Fruit fly (Drosophila melanogaster): ENCODE measurements around the gene mtTFB1.

mtTFB1 gene

DNA sequence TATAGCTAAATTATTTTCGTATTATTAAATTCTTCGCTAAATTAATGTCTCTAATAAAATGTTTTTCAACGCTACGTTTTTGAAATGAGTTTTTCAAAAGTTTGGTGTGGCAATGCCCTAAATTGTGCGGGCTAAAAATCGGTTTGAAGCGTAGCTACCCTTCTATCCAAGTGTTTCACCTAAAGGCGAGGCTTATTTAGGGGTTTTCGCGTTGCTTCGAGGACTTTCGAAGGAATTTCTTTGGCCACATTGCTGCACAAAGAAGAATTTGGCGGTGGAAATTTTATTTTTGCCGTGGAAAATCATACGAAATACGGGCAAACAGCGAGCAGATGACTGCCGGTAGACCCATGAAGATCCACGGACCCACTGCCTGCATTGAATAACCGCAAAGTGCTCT lies 27.0 kb upstream of the mtTFB1 start, which contains the start of gene TfIIEalpha (continued):
- TF ChIP-seq Dref (GFP tag; IDR thresholded peaks at IDR 0.05) (peak; percentile 69), CG1024 (GFP tag; IDR thresholded peaks at IDR 0.05) (no peak), CG10267 (tag; optimal IDR thresholded peaks at IDR 0.05) (peak; percentile 56), Myb (GFP tag; optimal IDR thresholded peaks at IDR 0.05) (peak; percentile 77), CG18764 (GFP tag; optimal IDR thresholded peaks at IDR 0.05) (peak; percentile 57), nerfin-1 (tag; optimal IDR thresholded peaks at IDR 0.05) (peak; percentile 11), NfI (GFP tag; optimal IDR thresholded peaks at IDR 0.05) (no peak), grau (tag; optimal IDR thresholded peaks at IDR 0.05) (peak; percentile 25), Rfx (GFP tag; IDR thresholded peaks at IDR 0.05) (peak; percentile 49; the same call in 1 of the 2 replicates), CG2129 (GFP tag; IDR thresholded peaks at IDR 0.05; ENCODE audit: partially characterized antibody) (no peak), gem (tag; optimal IDR thresholded peaks at IDR 0.05) (peak; percentile 0), chn (GFP tag; optimal IDR thresholded peaks at IDR 0.05) (peak; percentile 12), Med (GFP tag) (peak; percentile 76), salm (tag; optimal IDR thresholded peaks at IDR 0.05) (no peak), bbx (GFP tag; IDR thresholded peaks at IDR 0.05; ENCODE audit: partially characterized antibody) (peak; percentile 51; the same call in 1 of the 2 replicates), CG8290 (GFP tag; optimal IDR thresholded peaks at IDR 0.05) (peak; percentile 25), CG8290 (tag; optimal IDR thresholded peaks at IDR 0.05) (peak in 1 of 2 experiments; percentile 60), CG13424 (tag; optimal IDR thresholded peaks at IDR 0.05) (peak; percentile 2), MESR4 (GFP tag; optimal IDR thresholded peaks at IDR 0.05) (peak; percentile 76), Neu2 (GFP tag; optimal IDR thresholded peaks at IDR 0.05; ENCODE audit: borderline replicate concordance) (no peak), CG17361 (GFP tag; IDR thresholded peaks at IDR 0.05) (0 out of 3 replicates have a peak, but pooled peaks have one; percentile 18), Opbp (GFP tag; IDR thresholded peaks at IDR 0.05; ENCODE audit: partially characterized antibody) (peak; percentile 74; the same call in 2 of the 3 replicates), dpn (GFP tag; optimal IDR thresholded peaks at IDR 0.05) (peak; percentile 15 to 22), Lhr (GFP tag; optimal IDR thresholded peaks at IDR 0.05) (peak; percentile 91), lola (GFP tag; optimal IDR thresholded peaks at IDR 0.05) (peak in 1 of 3 experiments; percentile 2), CG10147 (GFP tag; optimal IDR thresholded peaks at IDR 0.05) (peak; percentile 2), stwl (tag; optimal IDR thresholded peaks at IDR 0.05) (peak; percentile 68), E2f1 (GFP tag; IDR thresholded peaks at IDR 0.05) (peak; percentile 49; the same call in 1 of the 2 replicates), Ptx1 (GFP tag; IDR thresholded peaks at IDR 0.05) (no peak), sd (tag; optimal IDR thresholded peaks at IDR 0.05) (peak; percentile 78), lilli (GFP tag; optimal IDR thresholded peaks at IDR 0.05) (peak; percentile 41), CrebB (tag; optimal IDR thresholded peaks at IDR 0.05) (peak; percentile 15), NC2β (GFP tag; optimal IDR thresholded peaks at IDR 0.05) (peak; percentile 17), CG42726 (GFP tag; IDR thresholded peaks at IDR 0.05; ENCODE audit: partially characterized antibody) (peak; percentile 72), knrl (GFP tag; IDR thresholded peaks at IDR 0.05; ENCODE audit: partially characterized antibody) (peak; percentile 34; the same call in 1 of the 3 replicates), CG11560 (tag; IDR thresholded peaks at IDR 0.05) (peak; percentile 45; the same call in 1 of the 3 replicates), YL-1 (GFP tag; optimal IDR thresholded peaks at IDR 0.05) (peak; percentile 58), CG9932 (GFP tag; IDR thresholded peaks at IDR 0.05) (peak; percentile 58), maf-S (GFP tag; optimal IDR thresholded peaks at IDR 0.05) (no peak), Nf-YC (tag; optimal IDR thresholded peaks at IDR 0.05) (peak; percentile 23), CG7556 (GFP tag; optimal IDR thresholded peaks at IDR 0.05) (no peak), zen (tag; optimal IDR thresholded peaks at IDR 0.05) (peak; percentile 67), run (tag; optimal IDR thresholded peaks at IDR 0.05) (no peak), zfh2 (GFP tag; optimal IDR thresholded peaks at IDR 0.05) (peak; percentile 8), CoRest (tag; optimal IDR thresholded peaks at IDR 0.05) (peak; percentile 62), hbn (GFP tag; IDR thresholded peaks at IDR 0.05; ENCODE audit: partially characterized antibody) (0 out of 2 replicates have a peak, but pooled peaks have one; percentile 31), H2.0 (GFP tag; IDR thresholded peaks at IDR 0.05) (0 out of 2 replicates have a peak, but pooled peaks have one; percentile 3), CG32532 (GFP tag; IDR thresholded peaks at IDR 0.05) (peak; percentile 41; the same call in 1 of the 2 replicates), CG14965 (GFP tag; optimal IDR thresholded peaks at IDR 0.05; ENCODE audit: borderline replicate concordance) (no peak)

Measured in whole organism, embryonic.